Worm (Caenorhabditis elegans) whole organism, late embryonic: ENCODE measurements around the gene K04C2.3.

Source experiments
- F13H6.1 ChIP-seq: sonication (generic microtip); optimal IDR thresholded peaks from 2 replicates; lab custom pipeline; 2016; ENCODE audit warnings: missing genetic modification characterization, missing compliant biosample characterization
- K02D7.2 ChIP-seq: sonication (generic microtip); optimal IDR thresholded peaks from 2 replicates; lab custom pipeline; 2017; ENCODE audit warnings: mild to moderate bottlenecking, missing genetic modification characterization, missing compliant biosample characterization
- K09A11.1 ChIP-seq: sonication (generic microtip); optimal IDR thresholded peaks from 2 replicates; lab custom pipeline; 2017; ENCODE audit warnings: antibody characterized with exemption, mild to moderate bottlenecking, missing genetic modification characterization, missing compliant biosample characterization; ENCODE audit not compliant: insufficient read depth
- T23F11.4 ChIP-seq: fragments of 200-800 bp; sonication (Bioruptor generic); optimal IDR thresholded peaks from 2 replicates; lab custom pipeline; 2018; ENCODE audit warnings: mild to moderate bottlenecking, missing genetic modification characterization, missing compliant biosample characterization
- Y22D7AL.16 ChIP-seq: sonication (generic microtip); optimal IDR thresholded peaks from 2 replicates; lab custom pipeline; 2016; ENCODE audit warnings: missing genetic modification characterization, missing compliant biosample characterization
- ahr-1 ChIP-seq: sonication (generic microtip); optimal IDR thresholded peaks from 2 replicates; lab custom pipeline; 2016; ENCODE audit warnings: missing genetic modification characterization, missing compliant biosample characterization
- ama-1 ChIP-seq: fragments of 150-350 bp; optimal IDR thresholded peaks from 2 replicates; lab custom pipeline; 2014
- ceh-18 ChIP-seq: sonication (generic microtip); optimal IDR thresholded peaks from 2 replicates; lab custom pipeline; 2016; ENCODE audit warnings: missing genetic modification characterization, missing compliant biosample characterization
- ceh-19 ChIP-seq: fragments of 200-800 bp; sonication (Bioruptor generic); optimal IDR thresholded peaks from 2 replicates; lab custom pipeline; 2018; ENCODE audit warnings: mild to moderate bottlenecking, missing genetic modification characterization, missing compliant biosample characterization
- ceh-24 ChIP-seq: sonication (generic microtip); optimal IDR thresholded peaks from 2 replicates; lab custom pipeline; 2016; ENCODE audit warnings: mild to moderate bottlenecking, missing genetic modification characterization, missing compliant biosample characterization
- ceh-34 ChIP-seq: sonication (generic microtip); optimal IDR thresholded peaks from 2 replicates; lab custom pipeline; 2016; ENCODE audit warnings: mild to moderate bottlenecking, missing genetic modification characterization, missing compliant biosample characterization
- ceh-48 ChIP-seq: sonication (generic microtip); optimal IDR thresholded peaks from 2 replicates; lab custom pipeline; 2016; ENCODE audit warnings: missing genetic modification characterization, inconsistent platforms, missing compliant biosample characterization
- ceh-9 ChIP-seq: sonication (generic microtip); optimal IDR thresholded peaks from 2 replicates; lab custom pipeline; 2016; ENCODE audit warnings: mild to moderate bottlenecking, missing genetic modification characterization, inconsistent platforms, missing compliant biosample characterization
- che-1 ChIP-seq: sonication (generic microtip); optimal IDR thresholded peaks from 2 replicates; lab custom pipeline; 2016; ENCODE audit warnings: mild to moderate bottlenecking, missing genetic modification characterization, missing compliant biosample characterization
- dve-1 ChIP-seq: sonication (generic microtip); optimal IDR thresholded peaks from 2 replicates; lab custom pipeline; 2017; ENCODE audit warnings: antibody characterized with exemption, mild to moderate bottlenecking, missing genetic modification characterization, missing compliant biosample characterization
- elt-2 ChIP-seq: sonication (generic microtip); optimal IDR thresholded peaks from 2 replicates; lab custom pipeline; 2016; ENCODE audit warnings: missing genetic modification reagents, missing genetic modification characterization, missing compliant biosample characterization
- elt-4 ChIP-seq: sonication (generic microtip); optimal IDR thresholded peaks from 2 replicates; lab custom pipeline; 2016; ENCODE audit warnings: missing genetic modification characterization, missing compliant biosample characterization
- gmeb-2 ChIP-seq: sonication (generic microtip); optimal IDR thresholded peaks from 2 replicates; lab custom pipeline; 2016; ENCODE audit warnings: missing genetic modification characterization, inconsistent platforms, missing compliant biosample characterization
- hlh-13 ChIP-seq: fragments of 200-800 bp; sonication (Bioruptor generic); optimal IDR thresholded peaks from 2 replicates; lab custom pipeline; 2018; ENCODE audit warnings: mild to moderate bottlenecking, missing genetic modification characterization, missing compliant biosample characterization
- hlh-30 ChIP-seq: sonication (generic microtip); optimal IDR thresholded peaks from 2 replicates; lab custom pipeline; 2017; ENCODE audit warnings: antibody characterized with exemption, missing genetic modification characterization, missing compliant biosample characterization; ENCODE audit not compliant: insufficient read depth
- hlh-8 ChIP-seq: sonication (generic microtip); optimal IDR thresholded peaks from 2 replicates; lab custom pipeline; 2016; ENCODE audit warnings: missing genotype, missing genetic modification characterization, missing compliant biosample characterization
- lim-6 ChIP-seq: sonication (generic microtip); optimal IDR thresholded peaks from 2 replicates; lab custom pipeline; 2016; ENCODE audit warnings: missing genetic modification characterization, missing compliant biosample characterization
- mec-3 ChIP-seq: sonication (generic microtip); optimal IDR thresholded peaks from 2 replicates; lab custom pipeline; 2016; ENCODE audit warnings: borderline replicate concordance, missing genetic modification characterization, missing compliant biosample characterization
- nhr-232 ChIP-seq: sonication (generic microtip); optimal IDR thresholded peaks from 2 replicates; lab custom pipeline; 2016; ENCODE audit warnings: missing genetic modification characterization, missing compliant biosample characterization
- npax-4 ChIP-seq: sonication (generic microtip); optimal IDR thresholded peaks from 2 replicates; lab custom pipeline; 2016; ENCODE audit warnings: missing genetic modification characterization, missing compliant biosample characterization
- pat-9 ChIP-seq: fragments of 200-800 bp; sonication (Bioruptor generic); optimal IDR thresholded peaks from 2 replicates; lab custom pipeline; 2018; ENCODE audit warnings: mild to moderate bottlenecking, missing genetic modification characterization, moderate library complexity, missing compliant biosample characterization
- pax-1 ChIP-seq: fragments of 150-350 bp; optimal IDR thresholded peaks from 2 replicates; lab custom pipeline; 2014; ENCODE audit warnings: missing biosample characterization, missing genetic modification characterization
- ref-2 ChIP-seq: sonication (generic microtip); optimal IDR thresholded peaks from 2 replicates; lab custom pipeline; 2016; ENCODE audit warnings: missing genetic modification characterization, missing compliant biosample characterization
- syd-9 ChIP-seq: sonication (generic microtip); optimal IDR thresholded peaks from 2 replicates; lab custom pipeline; 2016; ENCODE audit warnings: mild to moderate bottlenecking, missing genetic modification characterization, moderate library complexity, missing compliant biosample characterization
- unc-3 ChIP-seq, 2 experiments: fragments of 200-800 bp in 1 of 2; sonication (Bioruptor generic) in 1 of 2; sonication (generic microtip) in 1 of 2; conservative IDR thresholded peaks in 1 of 2; optimal IDR thresholded peaks in 1 of 2; 2 replicates each; pipeline versions ENCODE4 v1.3.6 to Lab custom; 2016 to 2022; ENCODE audit warnings: missing compliant biosample characterization in 2 of 2, missing genetic modification characterization in 2 of 2, missing genetic modification reagents in 1 of 2
- unc-55 ChIP-seq: sonication (generic microtip); optimal IDR thresholded peaks from 2 replicates; lab custom pipeline; 2017; ENCODE audit warnings: missing biosample characterization, missing genetic modification reagents, missing genetic modification characterization
- zip-5 ChIP-seq: sonication (generic microtip); optimal IDR thresholded peaks from 2 replicates; lab custom pipeline; 2016; ENCODE audit warnings: missing genetic modification characterization, missing compliant biosample characterization

Gene K04C2.3

ce11 chrIII:6872534-6873150, at the start of gene K04C2.3:
Gene K04C2.3, plus strand, starts transcription at chrIII:6873089.
- TF ChIP-seq K02D7.2 (no peak), ref-2 (tag; lab: Kevin White, UChicago) (no peak), pax-1 (no peak), K09A11.1 (tag; lab: Kevin White, UChicago) (no peak), syd-9 (tag; lab: Kevin White, UChicago) (no peak), ceh-9 (tag; lab: Kevin White, UChicago) (no peak), T23F11.4 (no peak), gmeb-2 (tag; lab: Kevin White, UChicago) (no peak), pat-9 (no peak), npax-4 (tag; lab: Kevin White, UChicago) (no peak), unc-55 (no peak), dve-1 (tag; lab: Kevin White, UChicago) (no peak), ceh-24 (tag; lab: Kevin White, UChicago) (no peak), hlh-8 (tag; lab: Kevin White, UChicago) (no peak), F13H6.1 (tag; lab: Kevin White, UChicago) (no peak), ceh-18 (no peak)

- TF ChIP-seq hlh-30, result peak; percentile 24
- TF ChIP-seq elt-4 (tag; lab: Kevin White, UChicago), result no peak
- peak; percentile 50 for TF ChIP-seq elt-2
These were observed 46.8 kb upstream of the K04C2.3 start for ce11 chrIII:6826137-6826536.

- peak; percentile 7 for TF ChIP-seq ceh-34 (tag; lab: Kevin White, UChicago)
- no peak for TF ChIP-seq hlh-30
- TF ChIP-seq, all 69 proteins: peak for 1
These were observed 41.6 kb upstream of the K04C2.3 start for ce11 chrIII:6831312-6831711.

DNA sequence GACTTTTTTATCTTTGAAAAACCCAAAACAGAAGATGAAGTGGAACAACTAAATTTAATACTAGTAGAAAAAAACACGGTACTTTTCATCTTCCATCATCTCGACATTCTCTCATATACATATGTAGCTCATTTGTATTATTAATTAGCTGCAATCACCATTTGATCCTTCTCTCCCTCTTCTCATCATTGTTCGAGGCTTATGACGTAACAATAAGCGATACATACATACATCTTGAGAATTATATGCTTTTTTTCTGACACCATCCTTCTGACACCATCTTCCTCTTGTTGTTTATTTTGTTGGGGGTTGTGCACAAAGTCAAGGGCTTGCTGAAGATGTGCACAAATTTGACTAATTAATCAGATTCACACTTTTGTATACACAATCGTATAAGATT, 35.6 kb upstream of the K04C2.3 start:
- TF ChIP-seq nhr-232 (tag; lab: Kevin White, UChicago), result no peak
- TF ChIP-seq ceh-24 (tag; lab: Kevin White, UChicago), result no peak
- TF ChIP-seq ama-1 (lab: Kevin White, UChicago), result no peak
- TF ChIP-seq ceh-48, result no peak
- no peak for TF ChIP-seq unc-3 (GFP tag; conservative IDR thresholded peaks at IDR 0.05; lab: Robert Waterston, UW)
- TF ChIP-seq unc-3 (tag; optimal IDR thresholded peaks at IDR 0.05; lab: Kevin White, UChicago), result no peak
- no peak for TF ChIP-seq che-1 (tag; lab: Kevin White, UChicago)
- no peak for TF ChIP-seq ceh-34 (tag; lab: Kevin White, UChicago)
- TF ChIP-seq ceh-19 (GFP tag; lab: Kevin White, UChicago), result no peak
- TF ChIP-seq pat-9, result no peak
- no peak for TF ChIP-seq ahr-1
- TF ChIP-seq gmeb-2 (tag; lab: Kevin White, UChicago), result no peak
- no peak for TF ChIP-seq hlh-13 (GFP tag; lab: Kevin White, UChicago)
- no peak for TF ChIP-seq zip-5 (tag; lab: Kevin White, UChicago)
- TF ChIP-seq mec-3 (tag; lab: Kevin White, UChicago), result no peak
- no peak for TF ChIP-seq Y22D7AL.16 (tag; lab: Kevin White, UChicago)

- TF ChIP-seq lim-6 (tag; lab: Kevin White, UChicago), result no peak
- no peak for TF ChIP-seq hlh-30
These were observed 33.8 kb upstream of the K04C2.3 start for ce11 chrIII:6839091-6839490.
